Fruit fly (Drosophila melanogaster): ENCODE measurements around the gene Prat.

Prat gene

DNA sequence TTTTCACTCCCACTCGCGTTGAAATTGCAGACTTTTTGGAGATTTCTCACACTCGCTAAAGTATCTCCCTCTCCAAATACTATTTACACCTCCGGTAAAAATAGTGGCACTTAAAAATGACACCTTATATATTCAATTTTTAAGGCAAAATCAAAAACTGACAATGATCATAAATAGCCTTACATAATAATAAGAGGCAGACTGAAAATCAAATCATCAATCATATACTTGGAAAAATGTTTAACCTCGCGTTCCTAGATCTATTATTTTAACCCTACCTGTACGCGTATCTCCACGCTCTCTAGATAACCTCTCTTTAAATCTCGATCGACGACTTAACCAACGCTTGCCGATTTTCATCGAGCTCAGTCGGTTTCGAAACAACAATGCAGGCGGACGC lies 16.1 kb downstream of the Prat start (continued):
- TF ChIP-seq CG16779 (tag; optimal IDR thresholded peaks at IDR 0.05) (no peak), Eip75B (GFP tag; optimal IDR thresholded peaks at IDR 0.05) (peak; percentile 90), vri (GFP tag; optimal IDR thresholded peaks at IDR 0.05) (no peak), CG32006 (GFP tag; optimal IDR thresholded peaks at IDR 0.05) (peak; percentile 92), fkh (GFP tag; optimal IDR thresholded peaks at IDR 0.05) (peak; percentile 55), CG1621 (tag; optimal IDR thresholded peaks at IDR 0.05) (peak; percentile 83), OdsH (GFP tag; optimal IDR thresholded peaks at IDR 0.05) (peak; percentile 76)

DNA sequence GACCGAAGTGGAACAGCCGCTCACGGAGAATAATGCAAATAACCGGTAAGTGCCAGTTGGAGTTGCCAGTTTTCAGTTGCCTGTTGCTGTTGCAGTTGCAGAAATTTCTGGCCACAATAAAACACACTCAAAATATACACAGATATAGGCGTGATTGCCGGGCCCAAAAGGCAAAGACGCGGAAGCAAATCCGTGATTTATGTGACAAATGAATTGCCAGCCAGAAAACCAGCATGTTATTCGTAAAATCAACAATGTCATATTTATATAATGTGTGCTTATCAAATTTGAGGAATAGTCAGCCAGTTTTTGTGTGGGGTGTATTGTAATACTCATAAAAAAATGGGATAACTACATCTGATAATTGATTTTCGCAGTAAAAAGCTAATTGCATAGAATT lies 17.0 kb downstream of the Prat start:
- TF ChIP-seq Sox15 (GFP tag; optimal IDR thresholded peaks at IDR 0.05) (no peak), Eip75B (GFP tag; optimal IDR thresholded peaks at IDR 0.05) (peak; percentile 33), salr (GFP tag; optimal IDR thresholded peaks at IDR 0.05) (peak in 1 of 2 experiments; percentile 38), CG32006 (GFP tag; optimal IDR thresholded peaks at IDR 0.05) (peak; percentile 52), achi (GFP tag; optimal IDR thresholded peaks at IDR 0.05) (peak; percentile 0), Eip78C (GFP tag) (peak; percentile 79), CG1621 (tag; optimal IDR thresholded peaks at IDR 0.05) (peak; percentile 37), pdm3 (GFP tag; optimal IDR thresholded peaks at IDR 0.05) (peak; percentile 13), CG11294 (GFP tag; IDR thresholded peaks at IDR 0.05) (no peak), CG31627 (GFP tag; optimal IDR thresholded peaks at IDR 0.05) (no peak), OdsH (GFP tag; optimal IDR thresholded peaks at IDR 0.05) (no peak), CG6276 (GFP tag; optimal IDR thresholded peaks at IDR 0.05) (peak; percentile 8), CG4318 (GFP tag; optimal IDR thresholded peaks at IDR 0.05) (peak; percentile 22), Hr4 (GFP tag; optimal IDR thresholded peaks at IDR 0.05) (peak; percentile 12)

DNA sequence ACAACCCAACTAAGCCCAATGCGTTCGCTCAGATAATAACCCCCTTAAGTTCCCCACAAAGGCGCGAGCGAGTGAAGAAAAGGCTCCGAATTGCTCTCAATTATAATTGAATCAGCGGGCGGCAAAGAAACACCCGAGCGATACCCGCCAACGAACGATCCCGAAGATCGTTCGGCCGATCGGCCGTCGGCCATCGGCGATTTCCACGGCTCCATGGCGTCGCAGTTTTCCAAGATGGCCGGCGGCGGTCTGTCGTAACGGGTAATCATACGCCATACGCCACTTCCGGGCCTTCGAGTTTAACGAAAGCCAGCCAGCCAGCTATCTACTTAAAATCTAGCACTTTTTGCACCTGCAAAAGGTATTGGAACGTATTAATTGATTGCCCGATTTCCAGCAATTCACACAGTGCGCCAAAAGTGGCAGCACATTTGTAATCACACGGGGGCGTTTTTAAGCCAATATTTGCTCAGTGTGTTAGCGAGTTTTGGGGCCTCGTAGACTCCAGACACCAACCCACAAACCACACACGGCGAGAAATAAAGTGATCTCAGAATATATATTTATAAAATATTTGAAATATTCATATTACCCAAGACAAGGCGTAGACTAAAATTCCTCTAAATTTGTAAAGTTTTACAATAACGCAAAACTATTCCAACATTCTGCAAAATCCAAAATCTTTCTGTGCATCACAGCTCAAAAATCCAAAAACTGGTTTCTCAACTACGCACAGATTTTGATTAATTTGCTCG lies 19.2 kb downstream of the Prat start:
- TF ChIP-seq acj6 (GFP tag; optimal IDR thresholded peaks at IDR 0.05): peak; percentile 38
- TF ChIP-seq pdm3 (GFP tag; optimal IDR thresholded peaks at IDR 0.05): peak; percentile 4
- TF ChIP-seq CG11294 (GFP tag; IDR thresholded peaks at IDR 0.05): peak; percentile 49; the same call in 1 of the 2 replicates
- peak; percentile 83 for TF ChIP-seq eg (GFP tag; IDR thresholded peaks at IDR 0.05)
- TF ChIP-seq Hr4 (GFP tag; optimal IDR thresholded peaks at IDR 0.05): peak; percentile 60
- TF ChIP-seq lz (GFP tag; optimal IDR thresholded peaks at IDR 0.05): no peak
- TF ChIP-seq achi (GFP tag; optimal IDR thresholded peaks at IDR 0.05): peak; percentile 54
- peak; percentile 52 for TF ChIP-seq net (GFP tag; optimal IDR thresholded peaks at IDR 0.05)
- peak; percentile 45 for TF ChIP-seq CG6276 (GFP tag; optimal IDR thresholded peaks at IDR 0.05)
- TF ChIP-seq ss (GFP tag; optimal IDR thresholded peaks at IDR 0.05): peak; percentile 4 to 71
- no peak for TF ChIP-seq CG11902 (GFP tag; optimal IDR thresholded peaks at IDR 0.05)
- TF ChIP-seq CG6854 (GFP tag; optimal IDR thresholded peaks at IDR 0.05): peak; percentile 10
- peak; percentile 81 for TF ChIP-seq CG8119 (GFP tag; IDR thresholded peaks at IDR 0.05)
- peak; percentile 72 for TF ChIP-seq CG6163 (GFP tag; IDR thresholded peaks at IDR 0.05)
- TF ChIP-seq Lpt (GFP tag; optimal IDR thresholded peaks at IDR 0.05): peak; percentile 68
- TF ChIP-seq esn (GFP tag; optimal IDR thresholded peaks at IDR 0.05): peak; percentile 14
- peak; percentile 87 for TF ChIP-seq CG15336 (GFP tag; IDR thresholded peaks at IDR 0.05)
- TF ChIP-seq CG11762 (GFP tag; optimal IDR thresholded peaks at IDR 0.05; ENCODE audit: insufficient read depth): peak; percentile 24
- TF ChIP-seq CG3032 (tag; optimal IDR thresholded peaks at IDR 0.05): peak; percentile 46
- TF ChIP-seq cyc (GFP tag; optimal IDR thresholded peaks at IDR 0.05): no peak
- peak; percentile 69 for TF ChIP-seq fkh (GFP tag; optimal IDR thresholded peaks at IDR 0.05)
- peak; percentile 45; the same call in 1 of the 2 replicates for TF ChIP-seq Gug (GFP tag; IDR thresholded peaks at IDR 0.05)
- no peak for TF ChIP-seq Blimp-1 (GFP tag; optimal IDR thresholded peaks at IDR 0.05)
- TF ChIP-seq CG8319 (GFP tag; optimal IDR thresholded peaks at IDR 0.05): no peak
- TF ChIP-seq Hr39 (GFP tag; optimal IDR thresholded peaks at IDR 0.05): no peak
- TF ChIP-seq CG9139 (GFP tag; optimal IDR thresholded peaks at IDR 0.05): peak; percentile 7
- no peak for TF ChIP-seq fd59A (GFP tag; optimal IDR thresholded peaks at IDR 0.05)
- TF ChIP-seq spab (GFP tag; optimal IDR thresholded peaks at IDR 0.05): peak; percentile 29
- peak; percentile 47 for TF ChIP-seq dsx (GFP tag; optimal IDR thresholded peaks at IDR 0.05; ENCODE audit: poor library complexity, severe bottlenecking)
- peak; percentile 77 for TF ChIP-seq CG32006 (GFP tag; optimal IDR thresholded peaks at IDR 0.05)
- no peak for TF ChIP-seq Smox (GFP tag; optimal IDR thresholded peaks at IDR 0.05)
- peak; percentile 9 for TF ChIP-seq Eip75B (GFP tag; optimal IDR thresholded peaks at IDR 0.05)
- TF ChIP-seq Eip78C (GFP tag): peak; percentile 71
- TF ChIP-seq CG10631 (GFP tag; optimal IDR thresholded peaks at IDR 0.05): peak; percentile 38
- peak; percentile 25 for TF ChIP-seq CG1621 (tag; optimal IDR thresholded peaks at IDR 0.05)
- TF ChIP-seq OdsH (GFP tag; optimal IDR thresholded peaks at IDR 0.05): peak; percentile 57
- peak; percentile 42 for TF ChIP-seq CG6808 (GFP tag; optimal IDR thresholded peaks at IDR 0.05)
- TF ChIP-seq Sox15 (GFP tag; optimal IDR thresholded peaks at IDR 0.05): no peak
- TF ChIP-seq CG4318 (GFP tag; optimal IDR thresholded peaks at IDR 0.05): peak; percentile 22
